Worm (Caenorhabditis elegans) whole organism, L2 larva: ENCODE data around the gene mms-19.
"Not testable (repeated sequence)": the region's sequence is repeated elsewhere in the genome, so short reads cannot be mapped to it uniquely, and the experiment has no call there.

Experiments
- C34F6.9 ChIP-seq: fragments of 150-350 bp; optimal IDR thresholded peaks from 2 replicates; lab custom pipeline; 2014; ENCODE audit warnings: missing biosample characterization, missing genetic modification characterization
- F13H6.1 ChIP-seq: sonication (generic microtip); optimal IDR thresholded peaks from 2 replicates; lab custom pipeline; 2016; ENCODE audit warnings: missing genetic modification characterization, missing compliant biosample characterization
- R02D3.7 ChIP-seq: fragments of 150-350 bp; optimal IDR thresholded peaks from 2 replicates; lab custom pipeline; 2014; ENCODE audit warnings: missing biosample characterization, missing genetic modification characterization
- Y55F3AM.14 ChIP-seq: fragments of 200-800 bp; sonication (Bioruptor generic); optimal IDR thresholded peaks from 2 replicates; lab custom pipeline; 2018; ENCODE audit warnings: mild to moderate bottlenecking, missing genetic modification characterization, missing compliant biosample characterization
- alr-1 ChIP-seq: fragments of 150-350 bp; optimal IDR thresholded peaks from 2 replicates; lab custom pipeline; 2014; ENCODE audit warnings: missing biosample characterization, missing genetic modification characterization
- aly-2 ChIP-seq: fragments of 150-350 bp; optimal IDR thresholded peaks from 2 replicates; lab custom pipeline; 2014; ENCODE audit warnings: missing biosample characterization, missing genetic modification characterization
- ama-1 ChIP-seq: fragments of 150-350 bp; optimal IDR thresholded peaks from 2 replicates; lab custom pipeline; 2018; ENCODE audit warnings: inconsistent platforms
- blmp-1 ChIP-seq: sonication (generic microtip); optimal IDR thresholded peaks from 2 replicates; lab custom pipeline; 2017; ENCODE audit warnings: missing genetic modification characterization, mild to moderate bottlenecking, missing compliant biosample characterization, antibody characterized with exemption, moderate library complexity; ENCODE audit not compliant: insufficient read depth
- ceh-16 ChIP-seq: fragments of 150-350 bp; optimal IDR thresholded peaks from 2 replicates; lab custom pipeline; 2014; ENCODE audit warnings: missing biosample characterization, missing genetic modification characterization
- ceh-82 ChIP-seq: fragments of 150-350 bp; optimal IDR thresholded peaks from 2 replicates; lab custom pipeline; 2014; ENCODE audit warnings: missing biosample characterization, missing genetic modification characterization
- egl-27 ChIP-seq: sonication (generic microtip); optimal IDR thresholded peaks from 3 replicates; lab custom pipeline; 2017; ENCODE audit warnings: missing biosample characterization, missing genetic modification reagents, missing genetic modification characterization
- elt-1 ChIP-seq: fragments of 150-350 bp; optimal IDR thresholded peaks from 2 replicates; lab custom pipeline; 2014; ENCODE audit warnings: missing biosample characterization, missing genetic modification characterization
- fos-1 ChIP-seq: fragments of 150-350 bp; optimal IDR thresholded peaks from 2 replicates; lab custom pipeline; 2014; ENCODE audit warnings: missing biosample characterization, missing genetic modification characterization
- gmeb-1 ChIP-seq: fragments of 150-350 bp; optimal IDR thresholded peaks from 2 replicates; lab custom pipeline; 2014; ENCODE audit warnings: missing biosample characterization, missing genetic modification characterization
- lin-11 ChIP-seq: fragments of 150-350 bp; sonication (generic microtip); optimal IDR thresholded peaks from 2 replicates; lab custom pipeline; 2014; ENCODE audit warnings: missing biosample characterization, missing genetic modification characterization, inconsistent platforms, mixed read lengths
- lin-13 ChIP-seq: fragments of 150-350 bp; optimal IDR thresholded peaks from 2 replicates; lab custom pipeline; 2014; ENCODE audit warnings: missing biosample characterization, missing genetic modification reagents, missing genetic modification characterization
- lsy-2 ChIP-seq, 2 experiments: fragments of 150-350 bp in 1 of 2; sonication (generic microtip) in 1 of 2; optimal IDR thresholded peaks; 2 replicates each; lab custom pipeline; 2014 to 2017; ENCODE audit warnings: missing biosample characterization in 2 of 2, missing genetic modification characterization in 2 of 2
- mbf-1 ChIP-seq: sonication (generic microtip); optimal IDR thresholded peaks from 2 replicates; lab custom pipeline; 2017; ENCODE audit warnings: missing biosample characterization, missing genetic modification characterization
- mdl-1 ChIP-seq, 2 experiments: fragments of 150-350 bp in 1 of 2; sonication (generic microtip) in 1 of 2; optimal IDR thresholded peaks; 2 replicates each; lab custom pipeline; 2017; ENCODE audit warnings: missing biosample characterization in 2 of 2, missing genetic modification characterization in 2 of 2
- nhr-12 ChIP-seq: fragments of 150-350 bp; optimal IDR thresholded peaks from 2 replicates; lab custom pipeline; 2014; ENCODE audit warnings: missing biosample characterization, missing genetic modification characterization
- nhr-129 ChIP-seq: fragments of 150-350 bp; optimal IDR thresholded peaks from 2 replicates; lab custom pipeline; 2014; ENCODE audit warnings: missing biosample characterization, missing genetic modification characterization
- nhr-21 ChIP-seq: fragments of 150-350 bp; optimal IDR thresholded peaks from 2 replicates; lab custom pipeline; 2014; ENCODE audit warnings: missing biosample characterization, missing genetic modification characterization
- nhr-23 ChIP-seq: fragments of 150-350 bp; optimal IDR thresholded peaks from 2 replicates; lab custom pipeline; 2014; ENCODE audit warnings: missing biosample characterization, missing genetic modification reagents, missing genetic modification characterization
- nhr-237 ChIP-seq: fragments of 150-350 bp; optimal IDR thresholded peaks from 2 replicates; lab custom pipeline; 2014; ENCODE audit warnings: missing biosample characterization, missing genetic modification characterization
- nhr-25 ChIP-seq: fragments of 150-350 bp; sonication (generic microtip); optimal IDR thresholded peaks from 3 replicates; lab custom pipeline; 2014; ENCODE audit warnings: missing biosample characterization, missing genetic modification characterization
- nhr-6 ChIP-seq: fragments of 150-350 bp; optimal IDR thresholded peaks from 2 replicates; lab custom pipeline; 2014; ENCODE audit warnings: missing biosample characterization, missing genetic modification characterization
- nhr-77 ChIP-seq: fragments of 150-350 bp; optimal IDR thresholded peaks from 2 replicates; lab custom pipeline; 2014; ENCODE audit warnings: missing biosample characterization, missing genetic modification characterization
- peb-1 ChIP-seq: fragments of 150-350 bp; optimal IDR thresholded peaks from 2 replicates; lab custom pipeline; 2014; ENCODE audit warnings: missing biosample characterization, missing genetic modification characterization
- unc-55 ChIP-seq: fragments of 150-350 bp; sonication (generic microtip); optimal IDR thresholded peaks from 3 replicates; lab custom pipeline; 2014; ENCODE audit warnings: missing biosample characterization, missing genetic modification reagents, missing genetic modification characterization
- unc-62 ChIP-seq: fragments of 150-350 bp; optimal IDR thresholded peaks from 2 replicates; lab custom pipeline; 2014; ENCODE audit warnings: missing biosample characterization, missing genetic modification reagents, missing genetic modification characterization
- ztf-1 ChIP-seq: fragments of 200-800 bp; sonication (Bioruptor generic); conservative IDR thresholded peaks from 2 replicates; pipeline ENCODE4 v1.3.6; 2022; ENCODE audit warnings: missing genetic modification characterization, missing compliant biosample characterization
- ztf-11 ChIP-seq: sonication (generic microtip); optimal IDR thresholded peaks from 2 replicates; lab custom pipeline; 2017; ENCODE audit warnings: missing biosample characterization, missing genetic modification characterization
- ztf-4 ChIP-seq: fragments of 150-350 bp; optimal IDR thresholded peaks from 2 replicates; lab custom pipeline; 2014; ENCODE audit warnings: missing biosample characterization, missing genetic modification characterization

The mms-19 gene

ce11 chrV:5513630-5514378 lies at the start of gene mms-19, which contains the start of gene hpo-15:
mms-19 (plus strand) TSS chrV:5514348.
hpo-15 (minus strand) TSS chrV:5513830.
- TF ChIP-seq fos-1 (tag; lab: Kevin White, UChicago) (peak; percentile 19), unc-55 (no peak), ztf-4 (tag; lab: Kevin White, UChicago) (no peak), ztf-1 (GFP tag; lab: Robert Waterston, UW) (no peak)

ce11 chrV:5465335-5465734 lies 48.8 kb upstream of the mms-19 start, which contains the start of gene srg-68:
srg-68 (minus strand) TSS chrV:5465435.
- TF ChIP-seq ztf-11 (tag; lab: Kevin White, UChicago) (no peak), peb-1 (no peak), nhr-12 (tag; lab: Kevin White, UChicago) (no peak), mbf-1 (tag; lab: Kevin White, UChicago) (no peak), ama-1 (lab: Kevin White, UChicago) (no peak), nhr-237 (no peak), Y55F3AM.14 (GFP tag; lab: Kevin White, UChicago) (no peak)

- not testable (repeated sequence) for TF ChIP-seq lsy-2 (tag; optimal IDR thresholded peaks at IDR 0.05; lab: Kevin White, UChicago); Y55F3AM.14 (GFP tag; lab: Kevin White, UChicago); aly-2
Observed at ce11 chrV:5468489-5468888, 45.7 kb upstream of the mms-19 start, which contains the start of gene ZC317.6. ZC317.6 (minus strand) TSS chrV:5468589.

- not testable (repeated sequence) for TF ChIP-seq alr-1; nhr-21 (tag; lab: Kevin White, UChicago); nhr-6 (tag; lab: Kevin White, UChicago)
- TF ChIP-seq, all 48 proteins: peak for 0; not testable (repeated sequence) for 48
Observed at ce11 chrV:5470930-5471329, 43.2 kb upstream of the mms-19 start, which contains the start of gene ZC317.7. ZC317.7 (minus strand) TSS chrV:5471030.

- TF ChIP-seq nhr-77 (tag; lab: Kevin White, UChicago) = no peak
- TF ChIP-seq unc-55 = peak; percentile 20
- TF ChIP-seq, all 48 proteins: peak for 1
Observed at ce11 chrV:5477719-5478118, 36.4 kb upstream of the mms-19 start.

ce11 chrV:5482315-5482714 lies 31.8 kb upstream of the mms-19 start, which contains the start of gene srg-66:
srg-66 (minus strand) TSS chrV:5482415.
- no peak for TF ChIP-seq F13H6.1 (tag; lab: Kevin White, UChicago)
- TF ChIP-seq blmp-1 (tag; lab: Kevin White, UChicago) = no peak
- no peak for TF ChIP-seq unc-62 (GFP tag; lab: Kevin White, UChicago)
- no peak for TF ChIP-seq ceh-82 (tag; lab: Kevin White, UChicago)
- no peak for TF ChIP-seq ztf-4 (tag; lab: Kevin White, UChicago)
- no peak for TF ChIP-seq gmeb-1 (tag; lab: Kevin White, UChicago)
- TF ChIP-seq nhr-21 (tag; lab: Kevin White, UChicago) = no peak
- no peak for TF ChIP-seq C34F6.9 (tag; lab: Kevin White, UChicago)
- no peak for TF ChIP-seq nhr-6 (tag; lab: Kevin White, UChicago)
- TF ChIP-seq lsy-2 (tag; optimal IDR thresholded peaks at IDR 0.05; lab: Kevin White, UChicago) = no peak
- no peak for TF ChIP-seq elt-1
- no peak for TF ChIP-seq Y55F3AM.14 (GFP tag; lab: Kevin White, UChicago)
- no peak for TF ChIP-seq nhr-129
- no peak for TF ChIP-seq lin-11 (tag; lab: Kevin White, UChicago)
- no peak for TF ChIP-seq mbf-1 (tag; lab: Kevin White, UChicago)
- no peak for TF ChIP-seq nhr-25
- TF ChIP-seq nhr-23 (tag; lab: Kevin White, UChicago) = no peak

- TF ChIP-seq R02D3.7 (tag; lab: Kevin White, UChicago) (no peak), ztf-4 (tag; lab: Kevin White, UChicago) (no peak), lin-13 (no peak), mbf-1 (tag; lab: Kevin White, UChicago) (no peak), mdl-1 (tag; optimal IDR thresholded peaks at IDR 0.05; lab: Kevin White, UChicago) (no peak), egl-27 (tag; lab: Kevin White, UChicago) (no peak), ceh-16 (tag; lab: Kevin White, UChicago) (no peak), C34F6.9 (tag; lab: Kevin White, UChicago) (no peak), unc-55 (no peak), aly-2 (no peak), ztf-1 (GFP tag; lab: Robert Waterston, UW) (no peak), elt-1 (no peak), nhr-129 (no peak), blmp-1 (tag; lab: Kevin White, UChicago) (no peak), nhr-237 (no peak), Y55F3AM.14 (GFP tag; lab: Kevin White, UChicago) (no peak)
Observed at ce11 chrV:5484866-5485265, 29.3 kb upstream of the mms-19 start, which contains the start of gene srg-65. srg-65 (minus strand) TSS chrV:5484966.
